Fruit fly (Drosophila melanogaster) whole organism, embryonic: Measurements from ENCODE around the gene ich.
A peak's percentile ranks its signal among the peaks of the same experiment; 100 is the strongest.

Experiments
- Atf6 ChIP-seq: fragments of 200-800 bp; sonication (Bioruptor generic); IDR thresholded peaks from 2 replicates; pipeline ENCODE4 v1.3.6; 2022; ENCODE audit warnings: missing biosample characterization, missing genetic modification characterization
- C15 ChIP-seq: fragments of 200-800 bp; sonication (Bioruptor generic); IDR thresholded peaks from 3 replicates; pipeline ENCODE4 v1.3.6; 2022; ENCODE audit warnings: missing biosample characterization, missing genetic modification characterization
- CG10654 ChIP-seq: fragments of 200-800 bp; sonication (Bioruptor generic); optimal IDR thresholded peaks from 2 replicates; lab custom pipeline; 2016; ENCODE audit warnings: missing biosample characterization, missing genetic modification characterization
- CG1233 ChIP-seq: fragments of 200-800 bp; sonication (Bioruptor generic); optimal IDR thresholded peaks from 4 replicates; lab custom pipeline; 2018; ENCODE audit warnings: missing biosample characterization, mild to moderate bottlenecking, missing genetic modification characterization
- CG12769 ChIP-seq: fragments of 200-800 bp; sonication (Bioruptor generic); optimal IDR thresholded peaks from 2 replicates; lab custom pipeline; 2019; ENCODE audit warnings: missing biosample characterization, mild to moderate bottlenecking, missing genetic modification characterization, moderate library complexity
- CG13296 ChIP-seq: fragments of 200-800 bp; sonication (Bioruptor generic); optimal IDR thresholded peaks from 3 replicates; lab custom pipeline; 2018; ENCODE audit warnings: missing biosample characterization, mild to moderate bottlenecking, missing genetic modification characterization
- CG13424 ChIP-seq: fragments of 200-800 bp; sonication (Bioruptor generic); optimal IDR thresholded peaks from 2 replicates; lab custom pipeline; 2019; ENCODE audit warnings: missing biosample characterization, mild to moderate bottlenecking, missing genetic modification characterization, moderate library complexity
- CG16813 ChIP-seq: fragments of 200-800 bp; sonication (Bioruptor generic); IDR thresholded peaks from 3 replicates; pipeline ENCODE4 v1.3.6; 2022; ENCODE audit warnings: missing biosample characterization, missing genetic modification characterization; ENCODE audit not compliant: partially characterized antibody
- CG17612 ChIP-seq: fragments of 200-800 bp; sonication (Bioruptor generic); IDR thresholded peaks from 2 replicates; pipeline ENCODE4 v1.3.6; 2022; ENCODE audit warnings: missing biosample characterization, missing genetic modification characterization
- CG18619 ChIP-seq: fragments of 200-800 bp; sonication (Bioruptor generic); optimal IDR thresholded peaks from 3 replicates; lab custom pipeline; 2017; ENCODE audit warnings: missing biosample characterization, mild to moderate bottlenecking, missing genetic modification characterization
- CG2712 ChIP-seq: fragments of 200-800 bp; optimal IDR thresholded peaks from 3 replicates; lab custom pipeline; 2019; ENCODE audit warnings: missing biosample characterization, mild to moderate bottlenecking, missing genetic modification characterization, moderate library complexity
- CG2875 ChIP-seq: fragments of 200-800 bp; sonication (Bioruptor generic); optimal IDR thresholded peaks from 2 replicates; lab custom pipeline; 2017; ENCODE audit warnings: missing biosample characterization, mild to moderate bottlenecking, missing genetic modification characterization, missing genetic modification reagents
- CG33557 ChIP-seq: fragments of 200-800 bp; sonication (Bioruptor generic); optimal IDR thresholded peaks from 2 replicates; lab custom pipeline; 2019; ENCODE audit warnings: missing biosample characterization, mild to moderate bottlenecking, missing genetic modification characterization, moderate library complexity
- CG43689 ChIP-seq: fragments of 200-800 bp; sonication (Bioruptor generic); IDR thresholded peaks from 2 replicates; pipeline ENCODE4 v1.3.6; 2022; ENCODE audit warnings: missing biosample characterization, missing genetic modification characterization
- CG4424 ChIP-seq: fragments of 200-800 bp; sonication (Bioruptor generic); optimal IDR thresholded peaks from 3 replicates; lab custom pipeline; 2016; ENCODE audit warnings: missing biosample characterization, missing genetic modification characterization
- CG4820 ChIP-seq: fragments of 200-800 bp; sonication (Bioruptor generic); optimal IDR thresholded peaks from 3 replicates; lab custom pipeline; 2016; ENCODE audit warnings: missing biosample characterization, missing genetic modification characterization
- CG5180 ChIP-seq: fragments of 200-800 bp; sonication (Bioruptor generic); optimal IDR thresholded peaks from 3 replicates; lab custom pipeline; 2017; ENCODE audit warnings: missing biosample characterization, missing genetic modification characterization, mild to moderate bottlenecking, moderate library complexity, missing genetic modification reagents
- CG6272 ChIP-seq: fragments of 200-800 bp; sonication (Bioruptor generic); IDR thresholded peaks from 2 replicates; pipeline ENCODE4 v1.3.6; 2022; ENCODE audit warnings: missing biosample characterization, missing genetic modification characterization
- CG6683 ChIP-seq: fragments of 200-800 bp; sonication (Bioruptor generic); optimal IDR thresholded peaks from 2 replicates; lab custom pipeline; 2017; ENCODE audit warnings: missing biosample characterization, mild to moderate bottlenecking, missing genetic modification characterization, missing genetic modification reagents
- CG7357 ChIP-seq: fragments of 200-800 bp; sonication (Bioruptor generic); IDR thresholded peaks from 3 replicates; pipeline ENCODE4 v1.3.6; 2022; ENCODE audit warnings: missing biosample characterization, missing genetic modification characterization
- CG7372 ChIP-seq: fragments of 200-800 bp; sonication (Bioruptor generic); IDR thresholded peaks from 2 replicates; pipeline ENCODE4 v1.3.6; 2022; ENCODE audit warnings: missing biosample characterization, missing genetic modification characterization
- CG7556 ChIP-seq: fragments of 200-800 bp; sonication (Bioruptor generic); optimal IDR thresholded peaks from 2 replicates; lab custom pipeline; 2017; ENCODE audit warnings: missing biosample characterization, mild to moderate bottlenecking, missing genetic modification characterization
- CG7745 ChIP-seq: fragments of 200-800 bp; sonication (Bioruptor generic); optimal IDR thresholded peaks from 2 replicates; lab custom pipeline; 2018; ENCODE audit warnings: missing biosample characterization, mild to moderate bottlenecking, missing genetic modification characterization, moderate library complexity
- D19B ChIP-seq: fragments of 200-800 bp; sonication (Bioruptor generic); optimal IDR thresholded peaks from 2 replicates; lab custom pipeline; 2017; ENCODE audit warnings: missing biosample characterization, mild to moderate bottlenecking, missing genetic modification characterization
- Elba2 ChIP-seq: fragments of 200-800 bp; sonication (Bioruptor generic); optimal IDR thresholded peaks from 3 replicates; lab custom pipeline; 2016; ENCODE audit warnings: missing biosample characterization, missing genetic modification characterization
- H15 ChIP-seq: fragments of 200-800 bp; sonication (Bioruptor generic); IDR thresholded peaks from 3 replicates; pipeline ENCODE4 v1.3.6; 2022; ENCODE audit warnings: missing biosample characterization, missing genetic modification characterization
- MESR4 ChIP-seq: fragments of 200-800 bp; sonication (Bioruptor generic); optimal IDR thresholded peaks from 2 replicates; lab custom pipeline; 2018; ENCODE audit warnings: missing biosample characterization, mild to moderate bottlenecking, missing genetic modification characterization, moderate library complexity
- Nf-YC ChIP-seq: fragments of 200-800 bp; optimal IDR thresholded peaks from 3 replicates; lab custom pipeline; 2019; ENCODE audit warnings: missing biosample characterization, mild to moderate bottlenecking, missing genetic modification characterization, moderate library complexity
- Poxn ChIP-seq: fragments of 200-800 bp; sonication (Bioruptor generic); IDR thresholded peaks from 2 replicates; pipeline ENCODE4 v1.3.6; 2022; ENCODE audit warnings: missing biosample characterization, missing genetic modification characterization
- Rfx ChIP-seq: fragments of 200-800 bp; sonication (Bioruptor generic); IDR thresholded peaks from 2 replicates; pipeline ENCODE4 v1.3.6; 2022; ENCODE audit warnings: missing biosample characterization, missing genetic modification characterization
- ab ChIP-seq: fragments of 200-800 bp; sonication (Bioruptor generic); optimal IDR thresholded peaks from 2 replicates; lab custom pipeline; 2016; ENCODE audit warnings: missing biosample characterization, missing genetic modification characterization
- bcd ChIP-seq: fragments of 200-800 bp; sonication (Bioruptor generic); optimal IDR thresholded peaks from 2 replicates; lab custom pipeline; 2017; ENCODE audit warnings: missing biosample characterization, mild to moderate bottlenecking, missing genetic modification characterization
- br ChIP-seq: fragments of >200 bp; optimal IDR thresholded peaks from 2 replicates; lab custom pipeline; 2017
- cad ChIP-seq: fragments of >200 bp; optimal IDR thresholded peaks from 2 replicates; lab custom pipeline; 2017; ENCODE audit warnings: missing biosample characterization, missing genetic modification characterization
- crp ChIP-seq, 2 experiments: fragments of 200-800 bp; sonication (Bioruptor generic); optimal IDR thresholded peaks; 2 replicates in 1 of 2; 3 replicates in 1 of 2; lab custom pipeline; 2017; ENCODE audit warnings: missing biosample characterization in 2 of 2, missing genetic modification characterization in 2 of 2, mild to moderate bottlenecking in 1 of 2, moderate library complexity in 1 of 2
- eve ChIP-seq, 2 experiments: fragments of >200 bp; optimal IDR thresholded peaks; 2 replicates each; lab custom pipeline; 2017; ENCODE audit warnings: missing biosample characterization in 2 of 2, missing genetic modification characterization in 2 of 2
- hth ChIP-seq: fragments of >200 bp; optimal IDR thresholded peaks from 2 replicates; lab custom pipeline; 2017; ENCODE audit warnings: inconsistent platforms
- insv ChIP-seq, 2 experiments: fragments of 200-800 bp; sonication (Bioruptor generic); optimal IDR thresholded peaks; 3 replicates each; lab custom pipeline; 2016 to 2018; ENCODE audit warnings: missing biosample characterization in 2 of 2, missing genetic modification characterization in 2 of 2
- jing ChIP-seq: fragments of 200-800 bp; sonication (Bioruptor generic); optimal IDR thresholded peaks from 2 replicates; lab custom pipeline; 2018; ENCODE audit warnings: missing biosample characterization, mild to moderate bottlenecking, missing genetic modification characterization
- org-1 ChIP-seq: fragments of 200-800 bp; sonication (Bioruptor generic); optimal IDR thresholded peaks from 2 replicates; lab custom pipeline; 2017; ENCODE audit warnings: missing biosample characterization, missing genetic modification characterization
- pfk ChIP-seq: fragments of 200-800 bp; sonication (Bioruptor generic); optimal IDR thresholded peaks from 2 replicates; lab custom pipeline; 2018; ENCODE audit warnings: missing biosample characterization, mild to moderate bottlenecking, missing genetic modification characterization, moderate library complexity
- prd ChIP-seq, 3 experiments: fragments of >200 bp in 2 of 3; fragments of 200-800 bp in 1 of 3; sonication (Bioruptor generic) in 1 of 3; optimal IDR thresholded peaks in 2 of 3; IDR thresholded peaks in 1 of 3; 2 replicates in 2 of 3; 3 replicates in 1 of 3; pipeline versions ENCODE4 v1.3.6 to Lab custom; 2017 to 2022; ENCODE audit warnings: missing biosample characterization in 1 of 3, missing genetic modification characterization in 1 of 3
- sens-2 ChIP-seq: fragments of 200-800 bp; sonication (Bioruptor generic); IDR thresholded peaks from 2 replicates; pipeline ENCODE4 v1.3.6; 2022; ENCODE audit warnings: missing biosample characterization, missing genetic modification characterization
- ssp ChIP-seq: fragments of 200-800 bp; sonication (Bioruptor generic); IDR thresholded peaks from 2 replicates; pipeline ENCODE4 v1.3.6; 2022; ENCODE audit warnings: missing biosample characterization, missing genetic modification characterization
- sug ChIP-seq: fragments of 200-800 bp; optimal IDR thresholded peaks from 2 replicates; lab custom pipeline; 2019; ENCODE audit warnings: missing biosample characterization, mild to moderate bottlenecking, missing genetic modification characterization, moderate library complexity
- tio ChIP-seq: fragments of 200-800 bp; sonication (Bioruptor generic); optimal IDR thresholded peaks from 2 replicates; lab custom pipeline; 2017; ENCODE audit warnings: missing biosample characterization, missing genetic modification characterization, inconsistent platforms
- trem ChIP-seq: fragments of 200-800 bp; optimal IDR thresholded peaks from 3 replicates; lab custom pipeline; 2019; ENCODE audit warnings: missing biosample characterization, mild to moderate bottlenecking, missing genetic modification characterization, moderate library complexity
- ttk ChIP-seq: fragments of 200-800 bp; sonication (Bioruptor generic); IDR thresholded peaks from 2 replicates; pipeline ENCODE4 v2.1.2; 2022; ENCODE audit warnings: missing biosample characterization, missing genetic modification characterization
- vnd ChIP-seq: fragments of 200-800 bp; sonication (Bioruptor generic); IDR thresholded peaks from 3 replicates; pipeline ENCODE4 v1.3.6; 2022; ENCODE audit warnings: missing biosample characterization, missing genetic modification characterization; ENCODE audit not compliant: partially characterized antibody

The ich gene

dm6 chr3R:8938494-8939404 is 24.1 kb downstream of the ich start, which contains the start of gene ScsbetaA (continued):
- TF ChIP-seq jing (GFP tag; lab: Kevin White, UChicago) (no peak), CG7745 (tag; lab: Kevin White, UChicago) (no peak), insv (GFP tag; optimal IDR thresholded peaks at IDR 0.05; lab: Kevin White, UChicago) (no peak), C15 (GFP tag; lab: Robert Waterston, UW) (no peak), cad (no peak), CG10654 (peak; percentile 23), Atf6 (GFP tag; lab: Robert Waterston, UW) (no peak), CG4820 (GFP tag; lab: Kevin White, UChicago) (no peak), CG43689 (GFP tag; lab: Robert Waterston, UW) (no peak), trem (tag; lab: Kevin White, UChicago) (peak; percentile 36), CG16813 (GFP tag; lab: Robert Waterston, UW) (peak; percentile 73), CG18619 (GFP tag; lab: Kevin White, UChicago) (no peak), org-1 (GFP tag; lab: Kevin White, UChicago) (no peak), Nf-YC (tag; lab: Kevin White, UChicago) (peak; percentile 14), ab (GFP tag; lab: Kevin White, UChicago) (no peak), CG7372 (GFP tag; lab: Robert Waterston, UW) (no peak), prd (optimal IDR thresholded peaks at IDR 0.05; lab: Kevin White, UChicago) (no peak), prd (GFP tag; IDR thresholded peaks at IDR 0.05; lab: Robert Waterston, UW) (no peak), CG7357 (GFP tag; lab: Robert Waterston, UW) (no peak), CG7556 (GFP tag; lab: Kevin White, UChicago) (no peak), CG13296 (GFP tag; lab: Kevin White, UChicago) (no peak), crp (GFP tag; optimal IDR thresholded peaks at IDR 0.05; lab: Kevin White, UChicago) (peak in 1 of 2 experiments; percentile 14), ttk (GFP tag; lab: Robert Waterston, UW) (no peak), ssp (GFP tag; lab: Robert Waterston, UW) (no peak), Poxn (GFP tag; lab: Robert Waterston, UW) (no peak), pfk (GFP tag; lab: Kevin White, UChicago) (no peak), CG2875 (GFP tag; lab: Kevin White, UChicago) (no peak), CG4424 (GFP tag; lab: Kevin White, UChicago) (no peak), MESR4 (peak; percentile 68), CG5180 (GFP tag; lab: Kevin White, UChicago) (no peak), CG2712 (tag; lab: Kevin White, UChicago) (peak; percentile 58), Elba2 (GFP tag; lab: Kevin White, UChicago) (no peak), CG1233 (GFP tag; lab: Kevin White, UChicago) (no peak), H15 (no peak), vnd (GFP tag; lab: Robert Waterston, UW) (peak; percentile 54; the same call in 2 of the 3 replicates), CG6272 (GFP tag; lab: Robert Waterston, UW) (peak; percentile 42; the same call in 1 of the 2 replicates), tio (no peak), bcd (no peak), D19B (GFP tag; lab: Kevin White, UChicago) (no peak), CG13424 (tag; lab: Kevin White, UChicago) (no peak), hth (no peak), eve (GFP tag; optimal IDR thresholded peaks at IDR 0.05; lab: Kevin White, UChicago) (no peak), CG33557 (GFP tag; lab: Kevin White, UChicago) (no peak), CG6683 (GFP tag; lab: Kevin White, UChicago) (no peak), Rfx (GFP tag; lab: Robert Waterston, UW) (peak; percentile 19; the same call in 1 of the 2 replicates), CG12769 (tag; lab: Kevin White, UChicago) (peak; percentile 62), CG17612 (GFP tag; lab: Robert Waterston, UW) (no peak), sug (tag; lab: Kevin White, UChicago) (peak; percentile 68), sens-2 (no peak), br (lab: Kevin White, UChicago) (no peak)
